Worm (Caenorhabditis elegans) whole organism, L3 larva: ENCODE measurements around the gene C25E10.7.

Experiments used
- R02D3.7 ChIP-seq: fragments of 150-350 bp; optimal IDR thresholded peaks from 2 replicates; lab custom pipeline; 2014; ENCODE audit warnings: missing biosample characterization, missing genetic modification characterization
- ama-1 ChIP-seq: fragments of 150-350 bp; optimal IDR thresholded peaks from 2 replicates; lab custom pipeline; 2018
- nfya-1 ChIP-seq: sonication (generic microtip); optimal IDR thresholded peaks from 2 replicates; lab custom pipeline; 2017; ENCODE audit warnings: missing genetic modification characterization, mild to moderate bottlenecking, missing compliant biosample characterization, antibody characterized with exemption, moderate library complexity; ENCODE audit not compliant: insufficient read depth
- nhr-12 ChIP-seq: fragments of 150-350 bp; optimal IDR thresholded peaks from 2 replicates; lab custom pipeline; 2014; ENCODE audit warnings: missing biosample characterization, missing genetic modification characterization
- nhr-23 ChIP-seq: fragments of 150-350 bp; optimal IDR thresholded peaks from 2 replicates; lab custom pipeline; 2014; ENCODE audit warnings: missing biosample characterization, missing genetic modification reagents, missing genetic modification characterization
- nhr-237 ChIP-seq: fragments of 150-350 bp; optimal IDR thresholded peaks from 2 replicates; lab custom pipeline; 2014; ENCODE audit warnings: missing biosample characterization, missing genetic modification characterization
- nhr-77 ChIP-seq: fragments of 150-350 bp; optimal IDR thresholded peaks from 2 replicates; lab custom pipeline; 2014; ENCODE audit warnings: missing biosample characterization, missing genetic modification characterization
- sea-2 ChIP-seq: fragments of 150-350 bp; sonication (generic microtip); optimal IDR thresholded peaks from 4 replicates; lab custom pipeline; 2014; ENCODE audit warnings: missing biosample characterization, missing genetic modification reagents, missing genetic modification characterization

DNA sequence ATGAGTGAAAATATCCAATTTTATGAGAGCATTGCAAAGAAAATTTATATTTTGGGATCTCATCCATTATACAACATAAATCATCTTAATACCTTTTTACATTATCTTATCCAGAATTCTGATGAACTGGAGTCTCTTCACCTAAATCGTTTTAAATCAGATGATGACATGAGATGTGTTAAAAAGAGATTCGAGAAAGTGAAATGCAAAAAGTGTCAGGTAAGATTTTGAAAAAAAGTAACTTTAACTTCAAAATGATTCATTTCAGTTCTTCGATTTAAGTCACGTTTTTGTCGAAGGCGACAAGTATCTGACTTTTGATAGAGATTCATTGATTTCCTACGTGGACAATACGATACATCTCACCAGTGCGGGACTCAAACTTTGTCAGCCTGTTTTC is 32.1 kb downstream of the C25E10.7 start:
- no peak for TF ChIP-seq nhr-23 (tag; lab: Kevin White, UChicago)
- TF ChIP-seq nhr-77 (tag; lab: Kevin White, UChicago) = no peak
- TF ChIP-seq R02D3.7 (tag; lab: Kevin White, UChicago) = no peak
- no peak for TF ChIP-seq sea-2
- TF ChIP-seq ama-1 (lab: Kevin White, UChicago) = no peak
- TF ChIP-seq nhr-12 = no peak
- TF ChIP-seq nhr-237 (tag; lab: Kevin White, UChicago) = no peak
- TF ChIP-seq nfya-1 (tag; lab: Kevin White, UChicago) = no peak
